Fruit fly (Drosophila melanogaster): ENCODE measurements around the gene CG31464.

Gene CG31464

DNA sequence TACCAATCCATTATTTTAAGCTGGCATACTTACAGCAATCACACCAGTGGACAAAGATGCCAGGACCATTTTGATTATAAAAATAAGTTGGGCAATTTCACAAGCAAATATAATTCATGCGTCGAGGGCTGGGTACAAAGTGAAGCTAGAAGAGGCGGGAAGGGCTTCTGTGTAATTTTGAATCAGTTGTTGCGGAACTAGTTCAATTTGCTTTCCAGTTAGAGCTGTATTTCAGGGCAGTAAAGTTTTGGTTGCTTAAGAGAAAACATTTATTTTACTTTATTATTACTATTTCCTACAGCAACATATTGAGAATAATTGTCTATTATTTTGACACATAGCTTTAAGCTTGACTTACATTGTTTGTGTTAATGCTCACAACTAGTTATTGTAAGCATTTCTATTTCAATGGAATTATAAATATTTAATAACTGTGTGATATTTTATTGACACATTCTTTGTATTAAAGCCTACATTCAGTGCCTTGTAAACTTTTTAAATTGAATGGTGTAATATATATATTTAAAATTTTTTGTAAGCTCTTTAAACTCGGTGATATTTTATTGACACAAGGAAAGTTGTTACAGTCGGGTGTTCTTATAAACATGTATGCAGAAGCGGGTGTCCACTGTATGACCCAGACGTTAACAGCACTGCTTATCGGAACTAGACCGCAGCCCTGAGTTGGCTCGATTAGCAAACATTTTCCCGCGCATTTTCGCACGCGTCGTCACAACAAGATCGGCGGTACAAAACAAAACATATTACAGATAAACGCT, 26.5 kb upstream of the CG31464 start, which contains the start of the genes RPA1 and Mcm2 (continued):
- no peak for TF ChIP-seq D (optimal IDR thresholded peaks at IDR 0.05)
- peak; percentile 70 for TF ChIP-seq D (GFP tag; optimal IDR thresholded peaks at IDR 0.05)
- peak; percentile 38 for TF ChIP-seq psq (GFP tag; optimal IDR thresholded peaks at IDR 0.05)
- peak; percentile 32 for TF ChIP-seq Mad (GFP tag; optimal IDR thresholded peaks at IDR 0.05)
- TF ChIP-seq tin (GFP tag; optimal IDR thresholded peaks at IDR 0.05) = peak; percentile 81
- TF ChIP-seq bowl (GFP tag; IDR thresholded peaks at IDR 0.05) = no peak
- no peak for TF ChIP-seq Dad (GFP tag; optimal IDR thresholded peaks at IDR 0.05)
- 0 out of 2 replicates have a peak, but pooled peaks have one; percentile 23 for TF ChIP-seq dati (GFP tag; IDR thresholded peaks at IDR 0.05)
- TF ChIP-seq zen (tag; optimal IDR thresholded peaks at IDR 0.05) = peak; percentile 38
- peak; percentile 69 for TF ChIP-seq CG12942 (GFP tag; optimal IDR thresholded peaks at IDR 0.05)
- TF ChIP-seq inv (GFP tag; IDR thresholded peaks at IDR 0.05; ENCODE audit: partially characterized antibody) = no peak
- TF ChIP-seq usp (GFP tag; optimal IDR thresholded peaks at IDR 0.05) = no peak
- TF ChIP-seq Dref (GFP tag; IDR thresholded peaks at IDR 0.05) = peak; percentile 57
- TF ChIP-seq klu (GFP tag; IDR thresholded peaks at IDR 0.05) = peak; percentile 80
- TF ChIP-seq CG10959 (GFP tag; IDR thresholded peaks at IDR 0.05) = peak; percentile 51
- TF ChIP-seq CG13894 (tag; optimal IDR thresholded peaks at IDR 0.05) = peak; percentile 44
- TF ChIP-seq CG12299 (tag; optimal IDR thresholded peaks at IDR 0.05) = peak; percentile 30
- no peak for TF ChIP-seq CG8944 (GFP tag; optimal IDR thresholded peaks at IDR 0.05)
- TF ChIP-seq CG8388 (GFP tag; optimal IDR thresholded peaks at IDR 0.05) = peak; percentile 66
- TF ChIP-seq CG12769 (tag; optimal IDR thresholded peaks at IDR 0.05) = no peak
- TF ChIP-seq CG11093 (GFP tag; IDR thresholded peaks at IDR 0.05) = 0 out of 3 replicates have a peak, but pooled peaks have one; percentile 64
- peak; percentile 85 for TF ChIP-seq CG2120 (GFP tag; optimal IDR thresholded peaks at IDR 0.05)
- TF ChIP-seq Bgb (GFP tag; IDR thresholded peaks at IDR 0.05; ENCODE audit: partially characterized antibody) = peak; percentile 36; the same call in 1 of the 2 replicates
- peak; percentile 36 for TF ChIP-seq Myb (GFP tag; optimal IDR thresholded peaks at IDR 0.05)
- TF ChIP-seq Dip2 (GFP tag; IDR thresholded peaks at IDR 0.05) = no peak
- no peak for TF ChIP-seq yki (optimal IDR thresholded peaks at IDR 0.05)
- TF ChIP-seq CG9609 (GFP tag; optimal IDR thresholded peaks at IDR 0.05) = peak; percentile 67
- TF ChIP-seq CG3065 (GFP tag; optimal IDR thresholded peaks at IDR 0.05) = no peak
- TF ChIP-seq CG12744 (GFP tag; optimal IDR thresholded peaks at IDR 0.05) = no peak
- peak; percentile 91 for TF ChIP-seq CG11456 (GFP tag; IDR thresholded peaks at IDR 0.05)
- TF ChIP-seq CG1832 (GFP tag; optimal IDR thresholded peaks at IDR 0.05) = no peak
- peak; percentile 76 for TF ChIP-seq CG3281 (GFP tag; optimal IDR thresholded peaks at IDR 0.05)
- TF ChIP-seq CG11247 (GFP tag; IDR thresholded peaks at IDR 0.05) = peak; percentile 74
- TF ChIP-seq CG14441 (GFP tag; IDR thresholded peaks at IDR 0.05) = peak; percentile 78
- peak; percentile 60; the same call in 1 of the 3 replicates for TF ChIP-seq CG11695 (GFP tag; IDR thresholded peaks at IDR 0.05)
- TF ChIP-seq wek (GFP tag; optimal IDR thresholded peaks at IDR 0.05) = no peak
- TF ChIP-seq cad (GFP tag; optimal IDR thresholded peaks at IDR 0.05) = no peak
- TF ChIP-seq shn (GFP tag; optimal IDR thresholded peaks at IDR 0.05) = peak; percentile 34
- peak; percentile 33 for TF ChIP-seq schlank (tag; optimal IDR thresholded peaks at IDR 0.05)
- TF ChIP-seq CG34422 (GFP tag; IDR thresholded peaks at IDR 0.05) = peak; percentile 88
- peak; percentile 66 for TF ChIP-seq CG10979 (tag; optimal IDR thresholded peaks at IDR 0.05)
- TF ChIP-seq CG8281 (tag; optimal IDR thresholded peaks at IDR 0.05) = peak; percentile 50
- peak; percentile 17 for TF ChIP-seq disco-r (GFP tag; optimal IDR thresholded peaks at IDR 0.05)
- peak; percentile 78 for TF ChIP-seq CG1602 (GFP tag; optimal IDR thresholded peaks at IDR 0.05)
- peak; percentile 56 for TF ChIP-seq croc (GFP tag; conservative IDR thresholded peaks at IDR 0.05)
- TF ChIP-seq CG7357 (GFP tag; IDR thresholded peaks at IDR 0.05) = peak; percentile 66; the same call in 2 of the 3 replicates
- no peak for TF ChIP-seq CHES-1-like (GFP tag; optimal IDR thresholded peaks at IDR 0.05)
- TF ChIP-seq CG2199 (GFP tag; IDR thresholded peaks at IDR 0.05) = 0 out of 3 replicates have a peak, but pooled peaks have one; percentile 32
- peak; percentile 63; the same call in 1 of the 2 replicates for TF ChIP-seq wdn (GFP tag; IDR thresholded peaks at IDR 0.05)
- peak; percentile 42 for TF ChIP-seq ewg (GFP tag; optimal IDR thresholded peaks at IDR 0.05)
- TF ChIP-seq CG2678 (tag; optimal IDR thresholded peaks at IDR 0.05) = no peak
